Fruit fly (Drosophila melanogaster) whole organism, embryonic: ENCODE data around the gene Cont.

Experiments used
- CG10267 ChIP-seq: fragments of 200-800 bp; sonication (Bioruptor generic); optimal IDR thresholded peaks from 2 replicates; lab custom pipeline; 2018; ENCODE audit warnings: missing biosample characterization, mild to moderate bottlenecking, missing genetic modification characterization, moderate library complexity
- CG10321 ChIP-seq: fragments of 200-800 bp; sonication (Bioruptor generic); IDR thresholded peaks from 2 replicates; pipeline ENCODE4 v1.3.6; 2022; ENCODE audit warnings: missing biosample characterization, missing genetic modification characterization
- CG11247 ChIP-seq: fragments of 200-800 bp; sonication (Bioruptor generic); IDR thresholded peaks from 2 replicates; pipeline ENCODE4 v1.3.6; 2022; ENCODE audit warnings: missing biosample characterization, missing genetic modification characterization
- CG11504 ChIP-seq: fragments of 200-800 bp; sonication (Bioruptor generic); optimal IDR thresholded peaks from 3 replicates; lab custom pipeline; 2019; ENCODE audit warnings: missing biosample characterization, mild to moderate bottlenecking, missing genetic modification characterization, moderate library complexity
- CG14710 ChIP-seq: fragments of 200-800 bp; sonication (Bioruptor generic); optimal IDR thresholded peaks from 3 replicates; lab custom pipeline; 2019; ENCODE audit warnings: missing biosample characterization, mild to moderate bottlenecking, missing genetic modification characterization, moderate library complexity
- CG15514 ChIP-seq: fragments of 200-800 bp; sonication (Bioruptor generic); optimal IDR thresholded peaks from 3 replicates; lab custom pipeline; 2017; ENCODE audit warnings: missing biosample characterization, missing genetic modification characterization, mild to moderate bottlenecking, moderate library complexity, missing genetic modification reagents
- CG17829 ChIP-seq: fragments of 200-800 bp; optimal IDR thresholded peaks from 2 replicates; lab custom pipeline; 2019; ENCODE audit warnings: missing biosample characterization, mild to moderate bottlenecking, missing genetic modification characterization, moderate library complexity
- CG30020 ChIP-seq: fragments of 200-800 bp; optimal IDR thresholded peaks from 2 replicates; lab custom pipeline; 2019; ENCODE audit warnings: missing biosample characterization, mild to moderate bottlenecking, missing genetic modification characterization, moderate library complexity
- CG30431 ChIP-seq: fragments of 200-800 bp; sonication (Bioruptor generic); optimal IDR thresholded peaks from 2 replicates; lab custom pipeline; 2017; ENCODE audit warnings: missing biosample characterization, missing genetic modification characterization
- CG34224 ChIP-seq: fragments of 200-800 bp; sonication (Bioruptor generic); IDR thresholded peaks from 3 replicates; pipeline ENCODE4 v1.3.6; 2022; ENCODE audit warnings: missing biosample characterization, missing genetic modification characterization; ENCODE audit not compliant: partially characterized antibody
- CG3847 ChIP-seq: fragments of 200-800 bp; sonication (Bioruptor generic); IDR thresholded peaks from 2 replicates; pipeline ENCODE4 v1.3.6; 2022; ENCODE audit warnings: missing biosample characterization, missing genetic modification characterization
- CG42726 ChIP-seq: fragments of 200-800 bp; sonication (Bioruptor generic); IDR thresholded peaks from 2 replicates; pipeline ENCODE4 v1.3.6; 2022; ENCODE audit warnings: missing biosample characterization, missing genetic modification characterization; ENCODE audit not compliant: partially characterized antibody
- CG6791 ChIP-seq: fragments of 200-800 bp; sonication (Bioruptor generic); IDR thresholded peaks from 3 replicates; pipeline ENCODE4 v1.3.6; 2022; ENCODE audit warnings: missing biosample characterization, missing genetic modification characterization; ENCODE audit not compliant: partially characterized antibody
- CG8089 ChIP-seq: fragments of 200-800 bp; sonication (Bioruptor generic); optimal IDR thresholded peaks from 3 replicates; lab custom pipeline; 2016; ENCODE audit warnings: missing biosample characterization, missing genetic modification characterization
- CG8924 ChIP-seq: fragments of 200-800 bp; optimal IDR thresholded peaks from 3 replicates; lab custom pipeline; 2019; ENCODE audit warnings: missing biosample characterization, mild to moderate bottlenecking, missing genetic modification characterization, moderate library complexity
- CG9797 ChIP-seq: fragments of 200-800 bp; sonication (Bioruptor generic); optimal IDR thresholded peaks from 3 replicates; lab custom pipeline; 2018; ENCODE audit warnings: missing biosample characterization, mild to moderate bottlenecking, missing genetic modification characterization
- CTCF ChIP-seq: fragments of 200-800 bp; sonication (Bioruptor generic); optimal IDR thresholded peaks from 2 replicates; lab custom pipeline; 2017; ENCODE audit warnings: missing biosample characterization, mild to moderate bottlenecking, missing genetic modification characterization, moderate library complexity
- D19A ChIP-seq: fragments of 200-800 bp; optimal IDR thresholded peaks from 3 replicates; lab custom pipeline; 2019; ENCODE audit warnings: missing biosample characterization, mild to moderate bottlenecking, missing genetic modification characterization, moderate library complexity
- Dip3 ChIP-seq: fragments of 200-800 bp; sonication (Bioruptor generic); optimal IDR thresholded peaks from 3 replicates; lab custom pipeline; 2016; ENCODE audit warnings: missing biosample characterization, missing genetic modification characterization
- Dll ChIP-seq: fragments of 200-800 bp; sonication (Bioruptor generic); IDR thresholded peaks from 4 replicates; pipeline ENCODE4 v1.3.6; 2022; ENCODE audit warnings: missing biosample characterization, missing genetic modification characterization; ENCODE audit not compliant: partially characterized antibody
- Dp ChIP-seq: fragments of 200-800 bp; sonication (Bioruptor generic); optimal IDR thresholded peaks from 2 replicates; lab custom pipeline; 2018; ENCODE audit warnings: missing biosample characterization, mild to moderate bottlenecking, missing genetic modification characterization, moderate library complexity
- Dref ChIP-seq: fragments of 200-800 bp; sonication (Bioruptor generic); IDR thresholded peaks from 2 replicates; pipeline ENCODE4 v1.3.6; 2022; ENCODE audit warnings: missing biosample characterization, missing genetic modification characterization
- Elba2 ChIP-seq: fragments of 200-800 bp; sonication (Bioruptor generic); optimal IDR thresholded peaks from 3 replicates; lab custom pipeline; 2016; ENCODE audit warnings: missing biosample characterization, missing genetic modification characterization
- Fer1 ChIP-seq: fragments of 200-800 bp; sonication (Bioruptor generic); optimal IDR thresholded peaks from 2 replicates; lab custom pipeline; 2017; ENCODE audit warnings: missing biosample characterization, mild to moderate bottlenecking, missing genetic modification characterization
- Gug ChIP-seq: fragments of 200-800 bp; sonication (Bioruptor generic); IDR thresholded peaks from 4 replicates; pipeline ENCODE4 v1.3.6; 2022; ENCODE audit warnings: missing biosample characterization, missing genetic modification characterization
- Hey ChIP-seq: fragments of 200-800 bp; sonication (Bioruptor generic); optimal IDR thresholded peaks from 3 replicates; lab custom pipeline; 2018; ENCODE audit warnings: missing biosample characterization, mild to moderate bottlenecking, missing genetic modification characterization
- Hmr ChIP-seq: fragments of 200-800 bp; sonication (Bioruptor generic); optimal IDR thresholded peaks from 3 replicates; lab custom pipeline; 2017; ENCODE audit warnings: mild to moderate bottlenecking, missing biosample characterization, missing genetic modification reagents, missing genetic modification characterization
- Lhr ChIP-seq: fragments of 200-800 bp; sonication (Bioruptor generic); optimal IDR thresholded peaks from 3 replicates; lab custom pipeline; 2017; ENCODE audit warnings: mild to moderate bottlenecking, missing biosample characterization, missing genetic modification reagents, missing genetic modification characterization
- MESR4 ChIP-seq: fragments of 200-800 bp; sonication (Bioruptor generic); optimal IDR thresholded peaks from 2 replicates; lab custom pipeline; 2018; ENCODE audit warnings: missing biosample characterization, mild to moderate bottlenecking, missing genetic modification characterization, moderate library complexity
- Med ChIP-seq: fragments of 200-800 bp; sonication (Bioruptor generic); peaks from one replicate; lab custom pipeline; 2016; ENCODE audit warnings: missing biosample characterization, missing genetic modification characterization, mild to moderate bottlenecking, inconsistent platforms, moderate library complexity
- Myb ChIP-seq: fragments of 200-800 bp; sonication (Bioruptor generic); optimal IDR thresholded peaks from 2 replicates; lab custom pipeline; 2016; ENCODE audit warnings: missing biosample characterization, missing genetic modification characterization
- PHDP ChIP-seq: fragments of 200-800 bp; sonication (Bioruptor generic); optimal IDR thresholded peaks from 3 replicates; lab custom pipeline; 2018; ENCODE audit warnings: missing biosample characterization, mild to moderate bottlenecking, missing genetic modification characterization, moderate library complexity
- Pdp1 ChIP-seq, 2 experiments: fragments of 200-800 bp; sonication (Bioruptor generic); optimal IDR thresholded peaks; 3 replicates each; lab custom pipeline; 2016; ENCODE audit warnings: missing biosample characterization in 2 of 2, missing genetic modification characterization in 2 of 2, mild to moderate bottlenecking in 1 of 2, moderate library complexity in 1 of 2
- Sry-β ChIP-seq: fragments of 200-800 bp; sonication (Bioruptor generic); optimal IDR thresholded peaks from 2 replicates; lab custom pipeline; 2018; ENCODE audit warnings: missing biosample characterization, mild to moderate bottlenecking, missing genetic modification characterization, moderate library complexity
- ase ChIP-seq: fragments of 200-800 bp; sonication (Bioruptor generic); IDR thresholded peaks from 3 replicates; pipeline ENCODE4 v1.3.6; 2022; ENCODE audit warnings: missing biosample characterization, missing genetic modification characterization
- cas ChIP-seq: fragments of 200-800 bp; sonication (Bioruptor generic); IDR thresholded peaks from 2 replicates; pipeline ENCODE4 v1.3.6; 2022; ENCODE audit warnings: missing biosample characterization, missing genetic modification characterization
- dimm ChIP-seq: fragments of 200-800 bp; sonication (Bioruptor generic); IDR thresholded peaks from 2 replicates; pipeline ENCODE4 v1.3.6; 2022; ENCODE audit warnings: missing biosample characterization, missing genetic modification characterization
- ftz-f1 ChIP-seq: fragments of 200-800 bp; sonication (Bioruptor generic); optimal IDR thresholded peaks from 2 replicates; lab custom pipeline; 2016; ENCODE audit warnings: missing biosample characterization, missing genetic modification characterization
- gcm ChIP-seq: fragments of 200-800 bp; sonication (Bioruptor generic); optimal IDR thresholded peaks from 2 replicates; lab custom pipeline; 2019; ENCODE audit warnings: missing biosample characterization, mild to moderate bottlenecking, missing genetic modification characterization, moderate library complexity
- hbn ChIP-seq: fragments of 200-800 bp; sonication (Bioruptor generic); IDR thresholded peaks from 2 replicates; pipeline ENCODE4 v1.3.6; 2022; ENCODE audit warnings: missing biosample characterization, missing genetic modification characterization; ENCODE audit not compliant: partially characterized antibody
- lilli ChIP-seq: fragments of 200-800 bp; sonication (Bioruptor generic); optimal IDR thresholded peaks from 3 replicates; lab custom pipeline; 2016; ENCODE audit warnings: missing biosample characterization, missing genetic modification characterization
- nerfin-1 ChIP-seq: fragments of 200-800 bp; sonication (Bioruptor generic); optimal IDR thresholded peaks from 3 replicates; lab custom pipeline; 2019; ENCODE audit warnings: missing biosample characterization, mild to moderate bottlenecking, missing genetic modification characterization, moderate library complexity
- pb ChIP-seq: fragments of 200-800 bp; sonication (Bioruptor generic); optimal IDR thresholded peaks from 3 replicates; lab custom pipeline; 2016; ENCODE audit warnings: missing biosample characterization, missing genetic modification characterization
- psq ChIP-seq: fragments of 200-800 bp; sonication (Bioruptor generic); optimal IDR thresholded peaks from 2 replicates; lab custom pipeline; 2017; ENCODE audit warnings: missing biosample characterization, missing genetic modification characterization
- sim ChIP-seq: fragments of 200-800 bp; sonication (Bioruptor generic); IDR thresholded peaks from 2 replicates; pipeline ENCODE4 v1.3.6; 2022; ENCODE audit warnings: missing biosample characterization, missing genetic modification characterization
- sug ChIP-seq: fragments of 200-800 bp; optimal IDR thresholded peaks from 2 replicates; lab custom pipeline; 2019; ENCODE audit warnings: missing biosample characterization, mild to moderate bottlenecking, missing genetic modification characterization, moderate library complexity
- unc-4 ChIP-seq: fragments of 200-800 bp; sonication (Bioruptor generic); IDR thresholded peaks from 2 replicates; pipeline ENCODE4 v1.3.6; 2022; ENCODE audit warnings: missing biosample characterization, missing genetic modification characterization; ENCODE audit not compliant: partially characterized antibody
- vvl ChIP-seq: fragments of 200-800 bp; sonication (Bioruptor generic); IDR thresholded peaks from 2 replicates; pipeline ENCODE4 v1.3.6; 2022; ENCODE audit warnings: missing biosample characterization, missing genetic modification characterization

Gene Cont

DNA sequence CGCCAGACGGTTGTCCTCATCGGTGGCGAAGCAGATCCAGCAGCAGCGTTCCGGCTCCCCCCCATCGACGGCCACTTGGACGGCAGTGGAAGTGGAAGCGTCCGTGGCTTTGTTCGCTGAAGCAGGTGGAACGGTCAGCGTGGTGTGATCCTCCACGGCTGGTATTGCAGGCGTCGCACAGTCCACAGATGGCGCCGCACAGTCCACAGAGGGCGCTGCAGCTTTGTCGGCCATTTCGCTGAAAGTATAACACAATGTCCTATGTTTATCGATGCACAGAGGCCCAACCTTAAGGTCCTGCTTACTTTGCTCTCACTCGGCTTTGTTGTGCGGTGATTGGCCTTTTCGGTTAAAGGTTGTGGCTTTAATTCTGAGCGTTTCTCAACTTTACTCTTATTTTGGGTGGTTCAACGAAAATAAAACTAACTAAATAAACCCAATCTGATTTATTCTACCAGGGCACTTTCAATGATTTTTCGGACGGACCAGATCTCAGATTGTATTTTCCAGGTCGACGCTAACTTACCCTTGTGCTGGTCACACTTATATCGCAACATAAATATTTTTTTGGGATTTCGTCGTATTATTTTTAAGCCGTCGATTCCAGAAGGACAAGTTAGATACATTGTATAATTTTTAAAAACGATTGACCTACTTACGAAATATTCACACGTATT is 16.4 kb downstream of the Cont start, which contains the start of gene CG9855 (continued):
- TF ChIP-seq ftz-f1 = peak; percentile 59
- peak; percentile 43 for TF ChIP-seq CG14710 (tag; lab: Kevin White, UChicago)
- 0 out of 4 replicates have a peak, but pooled peaks have one; percentile 41 for TF ChIP-seq Dll (GFP tag; lab: Robert Waterston, UW)
- TF ChIP-seq Elba2 (GFP tag; lab: Kevin White, UChicago) = peak; percentile 24
- TF ChIP-seq CG11504 (tag; lab: Kevin White, UChicago) = peak; percentile 2
- TF ChIP-seq sug (tag; lab: Kevin White, UChicago) = peak; percentile 15
- TF ChIP-seq cas (GFP tag; lab: Robert Waterston, UW) = no peak
- TF ChIP-seq CG15514 (GFP tag; lab: Kevin White, UChicago) = peak; percentile 62
- no peak for TF ChIP-seq lilli
- TF ChIP-seq Pdp1 (GFP tag; optimal IDR thresholded peaks at IDR 0.05; lab: Kevin White, UChicago) = peak in 1 of 2 experiments; percentile 79
- TF ChIP-seq CG9797 (GFP tag; lab: Kevin White, UChicago) = peak; percentile 86
- TF ChIP-seq Lhr (GFP tag; lab: Kevin White, UChicago) = peak; percentile 58
- TF ChIP-seq Dref = peak; percentile 41; the same call in 1 of the 2 replicates
- peak; percentile 50 for TF ChIP-seq CG17829
- no peak for TF ChIP-seq CG11247 (GFP tag; lab: Robert Waterston, UW)
- peak; percentile 84 for TF ChIP-seq CG30020 (tag; lab: Kevin White, UChicago)
- peak; percentile 16; the same call in 1 of the 2 replicates for TF ChIP-seq CG3847 (GFP tag; lab: Robert Waterston, UW)
- TF ChIP-seq unc-4 = no peak
- no peak for TF ChIP-seq CG8089 (GFP tag; lab: Kevin White, UChicago)
- no peak for TF ChIP-seq CG10321 (GFP tag; lab: Robert Waterston, UW)
- TF ChIP-seq CG8924 = peak; percentile 39
- no peak for TF ChIP-seq Hey
- TF ChIP-seq CTCF (GFP tag; lab: Kevin White, UChicago) = peak; percentile 91
- TF ChIP-seq PHDP (tag; lab: Kevin White, UChicago) = no peak
- TF ChIP-seq nerfin-1 (tag; lab: Kevin White, UChicago) = peak; percentile 8
- TF ChIP-seq CG42726 (GFP tag; lab: Robert Waterston, UW) = peak; percentile 24; the same call in 1 of the 2 replicates
- peak; percentile 43 for TF ChIP-seq Dp (GFP tag; lab: Kevin White, UChicago)
- peak; percentile 37; the same call in 1 of the 2 replicates for TF ChIP-seq hbn (GFP tag; lab: Robert Waterston, UW)
- TF ChIP-seq MESR4 (GFP tag; lab: Kevin White, UChicago) = peak; percentile 75
- TF ChIP-seq Fer1 (GFP tag; lab: Kevin White, UChicago) = peak; percentile 8
- TF ChIP-seq Hmr = peak; percentile 17
- TF ChIP-seq ase (GFP tag; lab: Robert Waterston, UW) = 0 out of 3 replicates have a peak, but pooled peaks have one; percentile 5

DNA sequence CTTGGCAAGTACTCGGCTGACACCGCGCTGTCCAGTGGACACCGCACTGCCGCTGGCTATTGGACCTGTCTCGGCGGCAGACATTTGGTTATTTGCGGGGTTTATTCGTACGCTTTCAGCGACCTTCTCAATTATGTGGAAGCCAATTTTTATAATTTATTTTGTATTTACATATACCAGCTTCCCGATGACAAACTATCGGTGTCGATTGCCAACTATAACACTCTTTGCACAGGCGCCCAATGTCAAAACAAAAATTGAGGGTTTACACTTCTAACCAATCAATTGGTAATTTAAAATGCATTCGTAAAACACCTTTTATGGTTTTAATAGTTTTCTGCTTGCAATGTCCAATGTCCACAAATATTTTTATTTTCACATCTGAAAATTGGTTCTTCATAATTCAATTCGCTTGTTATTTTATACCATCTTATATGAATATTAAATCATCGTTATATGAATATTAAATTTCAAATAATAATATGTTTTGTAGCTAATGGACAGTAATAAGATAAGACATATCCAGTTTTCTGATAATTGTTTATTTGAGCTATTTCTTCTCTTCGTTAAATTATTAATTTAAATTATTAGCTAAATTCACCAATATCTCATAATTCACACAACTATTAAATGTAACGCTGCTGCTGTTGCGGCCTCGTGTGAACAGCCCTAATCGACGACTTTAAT is 18.8 kb downstream of the Cont start:
- TF ChIP-seq D19A (tag; lab: Kevin White, UChicago) (no peak), CG34224 (GFP tag; lab: Robert Waterston, UW) (peak; percentile 10; the same call in 1 of the 3 replicates), CG10267 (tag; lab: Kevin White, UChicago) (peak; percentile 18), Myb (no peak), CG6791 (GFP tag; lab: Robert Waterston, UW) (peak; percentile 56; the same call in 2 of the 3 replicates), Sry-β (GFP tag; lab: Kevin White, UChicago) (peak; percentile 14), vvl (GFP tag; lab: Robert Waterston, UW) (peak; percentile 63), gcm (GFP tag; lab: Kevin White, UChicago) (no peak), Med (GFP tag; lab: Kevin White, UChicago) (peak; percentile 23), Dip3 (GFP tag; lab: Kevin White, UChicago) (peak; percentile 4), CG8924 (peak; percentile 7), pb (no peak), dimm (GFP tag; lab: Robert Waterston, UW) (no peak), sim (GFP tag; lab: Robert Waterston, UW) (no peak), Gug (0 out of 4 replicates have a peak, but pooled peaks have one; percentile 29), psq (GFP tag; lab: Kevin White, UChicago) (peak; percentile 22), CG30431 (no peak)
